Fruit fly (Drosophila melanogaster): ENCODE measurements around the gene CG7322.

Gene CG7322

dm6 chrX:18849022-18849368, 8.6 kb downstream of the CG7322 start:
- TF ChIP-seq CG4424 (GFP tag; optimal IDR thresholded peaks at IDR 0.05) (no peak), pita (GFP tag; optimal IDR thresholded peaks at IDR 0.05) (no peak), CG17361 (GFP tag; IDR thresholded peaks at IDR 0.05) (no peak; the same call in 2 of the 3 replicates), Bgb (GFP tag; IDR thresholded peaks at IDR 0.05; ENCODE audit: partially characterized antibody) (peak; percentile 26; the same call in 1 of the 2 replicates), CG10147 (GFP tag; optimal IDR thresholded peaks at IDR 0.05) (no peak), CG7928 (GFP tag; optimal IDR thresholded peaks at IDR 0.05) (no peak), lab (GFP tag; optimal IDR thresholded peaks at IDR 0.05) (no peak), CG10543 (GFP tag; optimal IDR thresholded peaks at IDR 0.05) (no peak), ttk (GFP tag; IDR thresholded peaks at IDR 0.05) (no peak), CG12769 (tag; optimal IDR thresholded peaks at IDR 0.05) (no peak), scrt (GFP tag; optimal IDR thresholded peaks at IDR 0.05) (peak; percentile 69), HLH4C (GFP tag; IDR thresholded peaks at IDR 0.05; ENCODE audit: partially characterized antibody) (no peak), Awh (GFP tag; IDR thresholded peaks at IDR 0.05) (no peak), nerfin-2 (GFP tag; IDR thresholded peaks at IDR 0.05; ENCODE audit: partially characterized antibody) (no peak), CG14441 (GFP tag; IDR thresholded peaks at IDR 0.05) (no peak), CHES-1-like (GFP tag; optimal IDR thresholded peaks at IDR 0.05) (no peak), amos (GFP tag; IDR thresholded peaks at IDR 0.05; ENCODE audit: partially characterized antibody) (peak; percentile 43; the same call in 1 of the 2 replicates), sim (GFP tag; IDR thresholded peaks at IDR 0.05) (no peak), Hand (GFP tag; optimal IDR thresholded peaks at IDR 0.05) (no peak), CrebB (tag; optimal IDR thresholded peaks at IDR 0.05) (no peak), exex (tag; optimal IDR thresholded peaks at IDR 0.05) (peak; percentile 50), tup (GFP tag; optimal IDR thresholded peaks at IDR 0.05) (no peak), CG17802 (tag; optimal IDR thresholded peaks at IDR 0.05) (no peak), CG17359 (tag; optimal IDR thresholded peaks at IDR 0.05) (no peak), YL-1 (GFP tag; optimal IDR thresholded peaks at IDR 0.05) (no peak), salm (tag; optimal IDR thresholded peaks at IDR 0.05) (no peak), MBD-R2 (GFP tag; IDR thresholded peaks at IDR 0.05) (no peak), Max (GFP tag; optimal IDR thresholded peaks at IDR 0.05) (no peak), CG17328 (GFP tag; IDR thresholded peaks at IDR 0.05) (no peak), ind (GFP tag; optimal IDR thresholded peaks at IDR 0.05) (no peak), org-1 (GFP tag; optimal IDR thresholded peaks at IDR 0.05) (no peak), Dref (GFP tag; IDR thresholded peaks at IDR 0.05) (peak; percentile 57; the same call in 1 of the 2 replicates), HLHmδ (GFP tag; optimal IDR thresholded peaks at IDR 0.05) (no peak), bbx (GFP tag; IDR thresholded peaks at IDR 0.05; ENCODE audit: partially characterized antibody) (peak; percentile 18; the same call in 1 of the 2 replicates), ato (GFP tag; IDR thresholded peaks at IDR 0.05; ENCODE audit: partially characterized antibody) (no peak), CG9876 (GFP tag; optimal IDR thresholded peaks at IDR 0.05) (no peak), CG14860 (GFP tag; IDR thresholded peaks at IDR 0.05; ENCODE audit: partially characterized antibody) (no peak), kah (GFP tag; optimal IDR thresholded peaks at IDR 0.05) (peak; percentile 58), shn (GFP tag; optimal IDR thresholded peaks at IDR 0.05) (no peak), abd-A (tag; optimal IDR thresholded peaks at IDR 0.05) (peak; percentile 83), CG1832 (GFP tag; optimal IDR thresholded peaks at IDR 0.05) (no peak), H15 (GFP tag; IDR thresholded peaks at IDR 0.05) (no peak), CG10267 (tag; optimal IDR thresholded peaks at IDR 0.05) (no peak), Drgx (GFP tag; IDR thresholded peaks at IDR 0.05) (no peak), CG12155 (GFP tag; optimal IDR thresholded peaks at IDR 0.05) (no peak), CG7786 (GFP tag; optimal IDR thresholded peaks at IDR 0.05) (no peak), fd3F (GFP tag; optimal IDR thresholded peaks at IDR 0.05) (no peak), CG11696 (GFP tag; IDR thresholded peaks at IDR 0.05) (no peak), grn (GFP tag; optimal IDR thresholded peaks at IDR 0.05) (peak; percentile 7), dmrt99B (tag; optimal IDR thresholded peaks at IDR 0.05) (no peak), CG6689 (GFP tag; IDR thresholded peaks at IDR 0.05) (no peak)
